Fruit fly (Drosophila melanogaster): ENCODE measurements around the gene Tfb5.
A peak's percentile ranks its signal among the peaks of the same experiment; 100 is the strongest.

The Tfb5 gene

DNA sequence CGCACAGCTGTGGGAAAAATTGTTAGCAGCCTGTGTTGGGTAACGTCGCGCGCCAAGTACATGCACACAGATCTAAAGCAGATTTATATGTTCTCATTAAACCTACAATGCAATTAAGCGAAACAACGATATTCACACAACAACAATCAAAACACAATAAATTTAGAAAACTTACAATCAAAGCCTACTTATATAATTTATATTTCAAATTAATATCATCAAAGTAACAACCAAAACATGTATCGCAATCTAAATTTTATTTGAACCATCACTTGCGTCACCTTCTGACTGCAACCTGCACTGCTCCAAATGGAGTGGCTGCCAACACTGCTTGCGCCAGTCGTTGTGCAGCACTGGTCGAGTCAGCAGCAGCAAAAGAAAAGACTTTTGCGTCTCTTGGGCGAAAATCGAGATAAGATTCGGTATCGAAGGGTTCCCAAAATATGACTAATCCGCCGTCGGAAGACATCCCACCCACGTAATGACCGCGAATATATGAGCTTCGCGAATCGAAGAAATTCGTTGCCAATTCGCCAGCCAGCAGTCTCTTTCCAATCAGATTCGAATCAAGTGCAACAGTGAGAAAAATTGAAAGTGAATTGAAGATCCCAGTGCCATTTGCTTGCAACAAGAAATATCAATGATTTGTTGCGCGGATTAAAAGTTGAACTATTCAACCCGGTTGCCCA is 29.2 kb downstream of the Tfb5 start, which contains the start of the genes CG8892 and CG34126 (continued):
- TF ChIP-seq vri (GFP tag; optimal IDR thresholded peaks at IDR 0.05) (peak; percentile 95), eg (GFP tag; IDR thresholded peaks at IDR 0.05) (peak; percentile 89), CG11294 (GFP tag; IDR thresholded peaks at IDR 0.05) (peak; percentile 88), Lpt (GFP tag; optimal IDR thresholded peaks at IDR 0.05) (peak; percentile 90), CG6276 (GFP tag; optimal IDR thresholded peaks at IDR 0.05) (peak; percentile 81), Smox (GFP tag; optimal IDR thresholded peaks at IDR 0.05) (peak; percentile 96), CG15336 (GFP tag; IDR thresholded peaks at IDR 0.05) (peak; percentile 84), Sox15 (GFP tag; optimal IDR thresholded peaks at IDR 0.05) (peak; percentile 98), spab (GFP tag; optimal IDR thresholded peaks at IDR 0.05) (peak; percentile 91), Eip78C (GFP tag) (peak; percentile 98), CG10669 (GFP tag; optimal IDR thresholded peaks at IDR 0.05) (peak; percentile 95), CG6854 (GFP tag; optimal IDR thresholded peaks at IDR 0.05) (peak; percentile 88), salr (GFP tag; optimal IDR thresholded peaks at IDR 0.05) (peak; percentile 91 to 96), Hr4 (GFP tag; optimal IDR thresholded peaks at IDR 0.05) (peak; percentile 96), Blimp-1 (GFP tag; optimal IDR thresholded peaks at IDR 0.05) (peak; percentile 92), CG8632 (GFP tag; optimal IDR thresholded peaks at IDR 0.05) (peak; percentile 95), Hr39 (GFP tag; optimal IDR thresholded peaks at IDR 0.05) (peak; percentile 98), achi (GFP tag; optimal IDR thresholded peaks at IDR 0.05) (peak; percentile 96), fd59A (GFP tag; optimal IDR thresholded peaks at IDR 0.05) (peak; percentile 96), Sox102F (GFP tag; optimal IDR thresholded peaks at IDR 0.05) (peak; percentile 96), Ets21C (GFP tag; optimal IDR thresholded peaks at IDR 0.05) (peak; percentile 97), CG9139 (GFP tag; optimal IDR thresholded peaks at IDR 0.05) (peak; percentile 80), CG32006 (GFP tag; optimal IDR thresholded peaks at IDR 0.05) (peak; percentile 97), Eip75B (GFP tag; optimal IDR thresholded peaks at IDR 0.05) (peak; percentile 96), net (GFP tag; optimal IDR thresholded peaks at IDR 0.05) (peak; percentile 94), fkh (GFP tag; optimal IDR thresholded peaks at IDR 0.05) (peak; percentile 81), pdm3 (GFP tag; optimal IDR thresholded peaks at IDR 0.05) (peak; percentile 98), CG11902 (GFP tag; optimal IDR thresholded peaks at IDR 0.05) (peak; percentile 98), CG6808 (GFP tag; optimal IDR thresholded peaks at IDR 0.05) (peak; percentile 93)

DNA sequence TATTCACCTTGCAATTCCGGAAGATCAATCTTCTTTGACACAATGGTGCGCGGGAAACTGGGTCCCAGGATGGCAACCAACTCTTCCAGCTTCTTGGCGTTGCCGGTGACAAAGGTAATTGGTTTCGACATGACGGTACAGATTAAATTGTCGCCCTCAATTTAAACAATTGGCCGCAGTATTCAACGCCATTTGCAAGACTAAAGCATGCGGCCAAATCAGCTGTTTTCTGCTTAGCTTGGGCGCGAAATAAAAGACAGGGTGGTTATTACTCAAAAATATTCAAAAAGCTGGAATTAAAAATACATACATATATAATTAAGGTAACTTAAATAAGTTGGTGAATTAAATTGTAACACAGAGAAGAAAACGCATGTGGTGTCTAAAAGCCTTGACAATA is 31.5 kb downstream of the Tfb5 start, which contains the start of gene CG8891:
TSS of gene CG8891 (minus strand) at position 242 of the 400 bp plus-strand sequence.
- TF ChIP-seq dac (GFP tag; optimal IDR thresholded peaks at IDR 0.05) (no peak), CG16779 (tag; optimal IDR thresholded peaks at IDR 0.05) (no peak), CG34406 (GFP tag; optimal IDR thresholded peaks at IDR 0.05) (no peak), CG6163 (GFP tag; IDR thresholded peaks at IDR 0.05) (no peak), CG6792 (GFP tag; optimal IDR thresholded peaks at IDR 0.05) (no peak), CG32006 (GFP tag; optimal IDR thresholded peaks at IDR 0.05) (no peak), CG15336 (GFP tag; IDR thresholded peaks at IDR 0.05) (no peak), esn (GFP tag; optimal IDR thresholded peaks at IDR 0.05) (no peak), CG11762 (GFP tag; optimal IDR thresholded peaks at IDR 0.05; ENCODE audit: insufficient read depth) (no peak), CG7368 (GFP tag; optimal IDR thresholded peaks at IDR 0.05) (no peak), eg (GFP tag; IDR thresholded peaks at IDR 0.05) (no peak), Hr39 (GFP tag; optimal IDR thresholded peaks at IDR 0.05) (no peak), dsx (GFP tag; optimal IDR thresholded peaks at IDR 0.05; ENCODE audit: poor library complexity, severe bottlenecking) (no peak), Smox (GFP tag; optimal IDR thresholded peaks at IDR 0.05) (no peak), net (GFP tag; optimal IDR thresholded peaks at IDR 0.05) (no peak), CG10669 (GFP tag; optimal IDR thresholded peaks at IDR 0.05) (no peak), ss (GFP tag; optimal IDR thresholded peaks at IDR 0.05) (no peak)
